Fruit fly (Drosophila melanogaster) whole organism, embryonic: ENCODE measurements around the gene dbo.

ENCODE experiments used
- Adf1 ChIP-seq: fragments of 200-800 bp; sonication (Bioruptor generic); IDR thresholded peaks from 2 replicates; pipeline ENCODE4 v1.3.6; 2022; ENCODE audit warnings: missing biosample characterization, missing genetic modification characterization
- Bgb ChIP-seq: fragments of 200-800 bp; sonication (Bioruptor generic); IDR thresholded peaks from 2 replicates; pipeline ENCODE4 v1.3.6; 2022; ENCODE audit warnings: missing biosample characterization, missing genetic modification characterization; ENCODE audit not compliant: partially characterized antibody
- CG11093 ChIP-seq: fragments of 200-800 bp; sonication (Bioruptor generic); IDR thresholded peaks from 3 replicates; pipeline ENCODE4 v1.3.6; 2022; ENCODE audit warnings: missing biosample characterization, missing genetic modification characterization
- CG11398 ChIP-seq: fragments of 200-800 bp; sonication (Bioruptor generic); optimal IDR thresholded peaks from 2 replicates; lab custom pipeline; 2016; ENCODE audit warnings: missing biosample characterization, missing genetic modification characterization
- CG13424 ChIP-seq: fragments of 200-800 bp; sonication (Bioruptor generic); optimal IDR thresholded peaks from 2 replicates; lab custom pipeline; 2019; ENCODE audit warnings: missing biosample characterization, mild to moderate bottlenecking, missing genetic modification characterization, moderate library complexity
- CG13894 ChIP-seq: fragments of 200-800 bp; sonication (Bioruptor generic); optimal IDR thresholded peaks from 3 replicates; lab custom pipeline; 2018; ENCODE audit warnings: missing biosample characterization, mild to moderate bottlenecking, missing genetic modification characterization, moderate library complexity
- CG18262 ChIP-seq: fragments of 200-800 bp; optimal IDR thresholded peaks from 3 replicates; lab custom pipeline; 2019; ENCODE audit warnings: missing biosample characterization, mild to moderate bottlenecking, missing genetic modification characterization, moderate library complexity
- CG2116 ChIP-seq: fragments of 200-800 bp; sonication (Bioruptor generic); optimal IDR thresholded peaks from 3 replicates; lab custom pipeline; 2018; ENCODE audit warnings: missing biosample characterization, mild to moderate bottlenecking, missing genetic modification characterization
- CG2678 ChIP-seq: fragments of 200-800 bp; sonication (Bioruptor generic); optimal IDR thresholded peaks from 3 replicates; lab custom pipeline; 2019; ENCODE audit warnings: missing biosample characterization, mild to moderate bottlenecking, missing genetic modification characterization, moderate library complexity
- CG2712 ChIP-seq: fragments of 200-800 bp; optimal IDR thresholded peaks from 3 replicates; lab custom pipeline; 2019; ENCODE audit warnings: missing biosample characterization, mild to moderate bottlenecking, missing genetic modification characterization, moderate library complexity
- CG30431 ChIP-seq: fragments of 200-800 bp; sonication (Bioruptor generic); optimal IDR thresholded peaks from 2 replicates; lab custom pipeline; 2017; ENCODE audit warnings: missing biosample characterization, missing genetic modification characterization
- CG31224 ChIP-seq: fragments of 200-800 bp; sonication (Bioruptor generic); IDR thresholded peaks from 2 replicates; pipeline ENCODE4 v1.3.6; 2022; ENCODE audit warnings: missing biosample characterization, missing genetic modification characterization
- CG33557 ChIP-seq: fragments of 200-800 bp; sonication (Bioruptor generic); optimal IDR thresholded peaks from 2 replicates; lab custom pipeline; 2019; ENCODE audit warnings: missing biosample characterization, mild to moderate bottlenecking, missing genetic modification characterization, moderate library complexity
- CG3995 ChIP-seq: fragments of 200-800 bp; sonication (Bioruptor generic); optimal IDR thresholded peaks from 3 replicates; lab custom pipeline; 2016; ENCODE audit warnings: missing biosample characterization, missing genetic modification characterization
- CG4360 ChIP-seq: fragments of 200-800 bp; sonication (Bioruptor generic); IDR thresholded peaks from 2 replicates; pipeline ENCODE4 v1.3.6; 2022; ENCODE audit warnings: missing biosample characterization, missing genetic modification characterization
- CG6689 ChIP-seq: fragments of 200-800 bp; sonication (Bioruptor generic); IDR thresholded peaks from 2 replicates; pipeline ENCODE4 v1.3.6; 2022; ENCODE audit warnings: missing biosample characterization, missing genetic modification characterization
- CG7271 ChIP-seq: fragments of 200-800 bp; sonication (Bioruptor generic); optimal IDR thresholded peaks from 2 replicates; lab custom pipeline; 2018; ENCODE audit warnings: missing biosample characterization, mild to moderate bottlenecking, missing genetic modification characterization, moderate library complexity
- CG8944 ChIP-seq: fragments of 200-800 bp; sonication (Bioruptor generic); optimal IDR thresholded peaks from 3 replicates; lab custom pipeline; 2016; ENCODE audit warnings: missing biosample characterization, missing genetic modification characterization
- CG9727 ChIP-seq: fragments of 200-800 bp; sonication (Bioruptor generic); optimal IDR thresholded peaks from 3 replicates; lab custom pipeline; 2017; ENCODE audit warnings: missing biosample characterization, mild to moderate bottlenecking, missing genetic modification characterization
- CG9797 ChIP-seq: fragments of 200-800 bp; sonication (Bioruptor generic); optimal IDR thresholded peaks from 3 replicates; lab custom pipeline; 2018; ENCODE audit warnings: missing biosample characterization, mild to moderate bottlenecking, missing genetic modification characterization
- D ChIP-seq, 2 experiments: fragments of 200-800 bp in 1 of 2; fragments of >200 bp in 1 of 2; sonication (Bioruptor generic) in 1 of 2; optimal IDR thresholded peaks; 2 replicates in 1 of 2; 3 replicates in 1 of 2; lab custom pipeline; 2017; ENCODE audit warnings: mild to moderate bottlenecking in 1 of 2, missing biosample characterization in 1 of 2, missing genetic modification characterization in 1 of 2, missing genetic modification reagents in 1 of 2
- Dek ChIP-seq: fragments of 200-800 bp; sonication (Bioruptor generic); optimal IDR thresholded peaks from 3 replicates; lab custom pipeline; 2019; ENCODE audit warnings: missing biosample characterization, mild to moderate bottlenecking, missing genetic modification characterization, moderate library complexity
- Doc3 ChIP-seq: fragments of 200-800 bp; sonication (Bioruptor generic); IDR thresholded peaks from 3 replicates; pipeline ENCODE4 v1.3.6; 2022; ENCODE audit warnings: missing biosample characterization, missing genetic modification characterization; ENCODE audit not compliant: partially characterized antibody
- E2f1 ChIP-seq: fragments of 200-800 bp; sonication (Bioruptor generic); IDR thresholded peaks from 2 replicates; pipeline ENCODE4 v1.3.6; 2022; ENCODE audit warnings: missing biosample characterization, missing genetic modification characterization
- NFAT ChIP-seq: fragments of 200-800 bp; sonication (Bioruptor generic); IDR thresholded peaks from 2 replicates; pipeline ENCODE4 v1.3.6; 2022; ENCODE audit warnings: missing biosample characterization, missing genetic modification characterization
- Nf-YA ChIP-seq: fragments of 200-800 bp; sonication (Bioruptor generic); IDR thresholded peaks from 2 replicates; pipeline ENCODE4 v1.3.6; 2022; ENCODE audit warnings: missing biosample characterization, missing genetic modification characterization
- Pdp1 ChIP-seq, 2 experiments: fragments of 200-800 bp; sonication (Bioruptor generic); optimal IDR thresholded peaks; 3 replicates each; lab custom pipeline; 2016; ENCODE audit warnings: missing biosample characterization in 2 of 2, missing genetic modification characterization in 2 of 2, mild to moderate bottlenecking in 1 of 2, moderate library complexity in 1 of 2
- Rfx ChIP-seq: fragments of 200-800 bp; sonication (Bioruptor generic); IDR thresholded peaks from 2 replicates; pipeline ENCODE4 v1.3.6; 2022; ENCODE audit warnings: missing biosample characterization, missing genetic modification characterization
- abd-A ChIP-seq: fragments of 200-800 bp; sonication (Bioruptor generic); optimal IDR thresholded peaks from 3 replicates; lab custom pipeline; 2019; ENCODE audit warnings: missing biosample characterization, mild to moderate bottlenecking, missing genetic modification characterization, moderate library complexity
- ac ChIP-seq: fragments of 200-800 bp; sonication (Bioruptor generic); optimal IDR thresholded peaks from 3 replicates; lab custom pipeline; 2017; ENCODE audit warnings: missing biosample characterization, mild to moderate bottlenecking, missing genetic modification characterization
- al ChIP-seq: fragments of 200-800 bp; sonication (Bioruptor generic); IDR thresholded peaks from 2 replicates; pipeline ENCODE4 v1.3.6; 2022; ENCODE audit warnings: missing biosample characterization, missing genetic modification characterization
- br ChIP-seq: fragments of >200 bp; optimal IDR thresholded peaks from 2 replicates; lab custom pipeline; 2017
- chm ChIP-seq: fragments of 200-800 bp; sonication (Bioruptor generic); IDR thresholded peaks from 2 replicates; pipeline ENCODE4 v1.3.6; 2022; ENCODE audit warnings: missing biosample characterization, missing genetic modification characterization
- ci ChIP-seq: fragments of 200-800 bp; sonication (Bioruptor generic); IDR thresholded peaks from 3 replicates; pipeline ENCODE4 v1.3.6; 2022; ENCODE audit warnings: missing biosample characterization, missing genetic modification characterization
- croc ChIP-seq: fragments of 200-800 bp; sonication (Bioruptor generic); conservative IDR thresholded peaks from 3 replicates; pipeline ENCODE4 v1.3.6; 2022; ENCODE audit warnings: missing biosample characterization, missing genetic modification characterization
- dati ChIP-seq: fragments of 200-800 bp; sonication (Bioruptor generic); IDR thresholded peaks from 2 replicates; pipeline ENCODE4 v1.3.6; 2022; ENCODE audit warnings: missing biosample characterization, missing genetic modification characterization
- dmrt99B ChIP-seq: fragments of 200-800 bp; sonication (Bioruptor generic); optimal IDR thresholded peaks from 2 replicates; lab custom pipeline; 2018; ENCODE audit warnings: missing biosample characterization, mild to moderate bottlenecking, missing genetic modification characterization, moderate library complexity
- grn ChIP-seq: fragments of 200-800 bp; sonication (Bioruptor generic); optimal IDR thresholded peaks from 3 replicates; lab custom pipeline; 2017; ENCODE audit warnings: missing biosample characterization, missing genetic modification characterization
- gro ChIP-seq: fragments of 200-800 bp; sonication (Bioruptor generic); optimal IDR thresholded peaks from 2 replicates; lab custom pipeline; 2016; ENCODE audit warnings: missing biosample characterization, missing genetic modification characterization
- gsb-n ChIP-seq: fragments of 200-800 bp; sonication (Bioruptor generic); optimal IDR thresholded peaks from 3 replicates; lab custom pipeline; 2018; ENCODE audit warnings: missing biosample characterization, mild to moderate bottlenecking, missing genetic modification characterization
- h ChIP-seq: fragments of >200 bp; optimal IDR thresholded peaks from 2 replicates; lab custom pipeline; 2017
- jumu ChIP-seq: fragments of 200-800 bp; sonication (Bioruptor generic); optimal IDR thresholded peaks from 3 replicates; lab custom pipeline; 2016; ENCODE audit warnings: missing biosample characterization, missing genetic modification characterization
- lbe ChIP-seq: fragments of 200-800 bp; sonication (Bioruptor generic); optimal IDR thresholded peaks from 2 replicates; lab custom pipeline; 2016; ENCODE audit warnings: missing biosample characterization, mild to moderate bottlenecking, missing genetic modification characterization
- p53 ChIP-seq: fragments of 200-800 bp; sonication (Bioruptor generic); optimal IDR thresholded peaks from 2 replicates; lab custom pipeline; 2016; ENCODE audit warnings: missing biosample characterization, missing genetic modification characterization
- rib ChIP-seq: fragments of 200-800 bp; sonication (Bioruptor generic); IDR thresholded peaks from 2 replicates; pipeline ENCODE4 v1.3.6; 2022; ENCODE audit warnings: missing biosample characterization, missing genetic modification characterization
- salm ChIP-seq: fragments of 200-800 bp; sonication (Bioruptor generic); optimal IDR thresholded peaks from 2 replicates; lab custom pipeline; 2018; ENCODE audit warnings: missing biosample characterization, mild to moderate bottlenecking, missing genetic modification characterization
- sc ChIP-seq, 3 experiments: fragments of >200 bp in 2 of 3; fragments of 200-800 bp in 1 of 3; sonication (Bioruptor generic) in 1 of 3; optimal IDR thresholded peaks; 2 replicates in 2 of 3; 3 replicates in 1 of 3; lab custom pipeline; 2017; ENCODE audit warnings: mild to moderate bottlenecking in 1 of 3, missing biosample characterization in 1 of 3, missing genetic modification characterization in 1 of 3, missing genetic modification reagents in 1 of 3
- ssp ChIP-seq: fragments of 200-800 bp; sonication (Bioruptor generic); IDR thresholded peaks from 2 replicates; pipeline ENCODE4 v1.3.6; 2022; ENCODE audit warnings: missing biosample characterization, missing genetic modification characterization
- tin ChIP-seq: fragments of 200-800 bp; sonication (Bioruptor generic); optimal IDR thresholded peaks from 3 replicates; lab custom pipeline; 2016; ENCODE audit warnings: missing biosample characterization, missing genetic modification characterization

Gene dbo

DNA sequence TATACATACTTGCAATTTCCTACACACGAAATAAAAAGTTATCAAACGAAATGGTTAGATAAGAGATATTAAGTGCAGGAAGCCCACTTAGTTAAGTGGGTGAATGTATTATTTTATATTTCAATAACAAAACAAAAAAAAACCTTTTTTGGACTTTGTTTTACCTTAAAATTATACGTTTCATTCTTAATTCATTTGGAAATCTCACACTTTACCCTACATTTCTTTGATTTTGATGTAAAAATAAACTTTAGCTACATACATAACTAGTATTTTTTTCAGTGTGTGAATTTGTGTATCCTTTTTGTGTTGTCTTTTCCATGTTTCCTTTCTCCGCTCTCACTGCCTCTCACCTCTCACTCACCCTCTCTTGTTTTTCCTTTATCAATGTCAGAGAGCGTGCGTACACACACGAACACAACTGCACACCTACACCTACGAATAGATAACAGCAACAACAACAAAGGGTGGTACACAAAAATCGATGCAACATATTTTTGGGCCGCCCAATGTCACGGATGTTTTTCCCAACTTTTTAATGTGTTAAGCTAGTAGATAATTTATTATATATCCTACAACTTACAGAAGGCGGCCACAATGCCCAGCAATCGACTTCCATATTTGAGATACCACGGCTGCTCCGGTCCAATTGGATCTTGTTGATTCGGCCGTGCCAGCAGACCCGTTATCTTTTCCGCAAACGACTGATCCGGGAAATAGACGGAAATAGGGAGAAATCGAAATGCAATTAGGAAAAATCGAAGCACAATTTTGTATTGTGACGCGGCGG is 11.1 kb upstream of the dbo start (continued):
- TF ChIP-seq CG9797 (no peak), abd-A (no peak), gro (peak; percentile 8), al (GFP tag; lab: Robert Waterston, UW) (peak; percentile 42; the same call in 1 of the 2 replicates), D (optimal IDR thresholded peaks at IDR 0.05; lab: Kevin White, UChicago) (no peak), D (GFP tag; optimal IDR thresholded peaks at IDR 0.05; lab: Kevin White, UChicago) (peak; percentile 61), CG11093 (GFP tag; lab: Robert Waterston, UW) (no peak; the same call in 2 of the 3 replicates), NFAT (GFP tag; lab: Robert Waterston, UW) (no peak), croc (peak; percentile 31; the same call in 1 of the 3 replicates), CG3995 (GFP tag; lab: Kevin White, UChicago) (no peak), sc (optimal IDR thresholded peaks at IDR 0.05; lab: Kevin White, UChicago) (no peak), sc (GFP tag; optimal IDR thresholded peaks at IDR 0.05; lab: Kevin White, UChicago) (peak; percentile 4), CG2712 (tag; lab: Kevin White, UChicago) (peak; percentile 82), ssp (GFP tag; lab: Robert Waterston, UW) (no peak), br (no peak), CG13424 (peak; percentile 78), E2f1 (peak; percentile 56; the same call in 1 of the 2 replicates), jumu (GFP tag; lab: Kevin White, UChicago) (peak; percentile 19), CG18262 (tag; lab: Kevin White, UChicago) (peak; percentile 73), Doc3 (GFP tag; lab: Robert Waterston, UW) (no peak), gsb-n (tag; lab: Kevin White, UChicago) (peak; percentile 74), tin (GFP tag; lab: Kevin White, UChicago) (peak; percentile 72), lbe (GFP tag; lab: Kevin White, UChicago) (peak; percentile 66), ac (GFP tag; lab: Kevin White, UChicago) (no peak), CG31224 (GFP tag; lab: Robert Waterston, UW) (peak; percentile 36; the same call in 1 of the 2 replicates), CG9727 (GFP tag; lab: Kevin White, UChicago) (peak; percentile 81), dmrt99B (tag; lab: Kevin White, UChicago) (peak; percentile 84), CG4360 (GFP tag; lab: Robert Waterston, UW) (peak; percentile 98), Rfx (peak; percentile 63; the same call in 1 of the 2 replicates), grn (GFP tag; lab: Kevin White, UChicago) (no peak), CG2116 (GFP tag; lab: Kevin White, UChicago) (peak; percentile 17), CG6689 (GFP tag; lab: Robert Waterston, UW) (no peak; the same call in 1 of the 2 replicates), CG7271 (no peak), dati (GFP tag; lab: Robert Waterston, UW) (no peak), salm (tag; lab: Kevin White, UChicago) (peak; percentile 43), rib (GFP tag; lab: Robert Waterston, UW) (0 out of 2 replicates have a peak, but pooled peaks have one; percentile 46), ci (peak; percentile 72; the same call in 1 of the 3 replicates), CG8944 (peak; percentile 38), CG2678 (tag; lab: Kevin White, UChicago) (peak; percentile 89), CG11398 (GFP tag; lab: Kevin White, UChicago) (peak; percentile 59), Pdp1 (GFP tag; optimal IDR thresholded peaks at IDR 0.05; lab: Kevin White, UChicago) (peak; percentile 59 to 65), Nf-YA (GFP tag; lab: Robert Waterston, UW) (no peak), CG13894 (tag; lab: Kevin White, UChicago) (peak; percentile 80), chm (GFP tag; lab: Robert Waterston, UW) (peak; percentile 54), Adf1 (no peak), CG33557 (GFP tag; lab: Kevin White, UChicago) (peak; percentile 32), p53 (GFP tag; lab: Kevin White, UChicago) (no peak), CG30431 (GFP tag; lab: Kevin White, UChicago) (no peak), Dek (peak; percentile 67), h (lab: Kevin White, UChicago) (no peak), Bgb (GFP tag; lab: Robert Waterston, UW) (no peak)
